Worm (Caenorhabditis elegans) whole organism, early embryonic: ENCODE data around the gene C06G4.4.

Experiments used
- B0310.2 ChIP-seq: sonication (generic microtip); optimal IDR thresholded peaks from 2 replicates; lab custom pipeline; 2016; ENCODE audit warnings: mild to moderate bottlenecking, missing genetic modification characterization, missing compliant biosample characterization
- F13C5.2 ChIP-seq: sonication (generic microtip); optimal IDR thresholded peaks from 2 replicates; lab custom pipeline; 2017; ENCODE audit warnings: mild to moderate bottlenecking, missing genetic modification characterization, inconsistent platforms, missing compliant biosample characterization
- aly-1 ChIP-seq: sonication (generic microtip); optimal IDR thresholded peaks from 2 replicates; lab custom pipeline; 2016; ENCODE audit warnings: missing genetic modification characterization, missing compliant biosample characterization
- ama-1 ChIP-seq: fragments of 150-350 bp; optimal IDR thresholded peaks from 2 replicates; lab custom pipeline; 2014
- ceh-13 ChIP-seq: fragments of 200-800 bp; sonication (Bioruptor generic); optimal IDR thresholded peaks from 2 replicates; lab custom pipeline; 2018; ENCODE audit warnings: mild to moderate bottlenecking, missing genetic modification characterization, missing compliant biosample characterization
- ceh-36 ChIP-seq: sonication (generic microtip); optimal IDR thresholded peaks from 2 replicates; lab custom pipeline; 2016; ENCODE audit warnings: missing genetic modification characterization, inconsistent platforms, missing compliant biosample characterization
- ets-7 ChIP-seq: sonication (generic microtip); optimal IDR thresholded peaks from 2 replicates; lab custom pipeline; 2016; ENCODE audit warnings: missing genotype, missing genetic modification characterization, missing compliant biosample characterization
- flt-1 ChIP-seq: fragments of 200-800 bp; sonication (Bioruptor generic); IDR thresholded peaks from 2 replicates; pipeline ENCODE4 v1.3.6; 2022; ENCODE audit warnings: missing genetic modification characterization, missing compliant biosample characterization
- hmbx-1 ChIP-seq: sonication (generic microtip); optimal IDR thresholded peaks from 2 replicates; lab custom pipeline; 2016; ENCODE audit warnings: mild to moderate bottlenecking, missing genetic modification characterization, missing compliant biosample characterization
- hmg-4 ChIP-seq: fragments of 200-800 bp; sonication (Bioruptor generic); optimal IDR thresholded peaks from 2 replicates; lab custom pipeline; 2018; ENCODE audit warnings: mild to moderate bottlenecking, missing genetic modification characterization, missing compliant biosample characterization
- hnd-1 ChIP-seq: sonication (generic microtip); optimal IDR thresholded peaks from 2 replicates; lab custom pipeline; 2016; ENCODE audit warnings: missing genetic modification characterization, missing compliant biosample characterization
- pes-1 ChIP-seq: fragments of 200-800 bp; sonication (Bioruptor generic); IDR thresholded peaks from 2 replicates; pipeline ENCODE4 v1.3.6; 2022; ENCODE audit warnings: missing genetic modification reagents, missing genetic modification characterization, missing compliant biosample characterization
- scrt-1 ChIP-seq: fragments of 200-800 bp; sonication (Bioruptor generic); IDR thresholded peaks from 2 replicates; pipeline ENCODE4 v1.3.6; 2022; ENCODE audit warnings: missing genetic modification characterization, missing compliant biosample characterization
- sea-1 ChIP-seq: fragments of 200-800 bp; sonication (Bioruptor generic); conservative IDR thresholded peaks from 2 replicates; pipeline ENCODE4 v1.3.6; 2022; ENCODE audit warnings: missing genetic modification characterization, missing compliant biosample characterization
- tbx-11 ChIP-seq: fragments of 200-800 bp; sonication (Bioruptor generic); IDR thresholded peaks from 2 replicates; pipeline ENCODE4 v1.3.6; 2022; ENCODE audit warnings: missing genetic modification characterization, missing compliant biosample characterization
- tbx-37 ChIP-seq: fragments of 200-800 bp; sonication (Bioruptor generic); conservative IDR thresholded peaks from 2 replicates; pipeline ENCODE4 v1.3.6; 2022; ENCODE audit warnings: missing genetic modification reagents, missing genetic modification characterization, missing compliant biosample characterization
- tra-4 ChIP-seq: sonication (generic microtip); optimal IDR thresholded peaks from 2 replicates; lab custom pipeline; 2017; ENCODE audit warnings: missing genetic modification characterization, missing compliant biosample characterization

C06G4.4 gene

DNA sequence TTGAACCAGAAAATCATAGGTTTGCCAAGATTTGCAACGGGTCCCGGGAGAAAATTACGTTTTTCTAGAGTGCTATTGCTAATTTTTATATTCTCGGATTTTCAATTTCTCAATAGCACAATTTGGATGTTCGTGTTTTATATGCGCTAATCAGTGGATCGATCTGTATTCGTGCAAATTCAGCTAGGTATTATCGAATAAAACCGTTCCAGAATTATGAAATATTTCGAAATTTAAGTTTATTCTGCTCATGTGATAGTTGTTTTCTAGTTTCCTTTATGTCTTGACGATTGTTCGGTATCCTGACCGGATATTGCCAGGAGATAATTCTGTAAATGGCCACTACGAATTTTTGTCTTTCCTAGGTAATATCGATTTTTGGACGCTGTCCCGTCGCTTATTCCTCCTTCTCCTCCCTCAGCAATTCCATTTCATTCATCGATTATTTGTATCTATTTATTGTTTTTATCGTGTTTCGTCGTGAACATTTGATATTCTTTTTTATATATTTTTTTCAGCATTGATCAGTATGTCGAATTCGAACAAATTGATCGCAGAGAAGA, 32.7 kb upstream of the C06G4.4 start, which contains the start of gene cit-1.2:
TSS of gene cit-1.2 (plus strand) at position 513 of the 563 bp plus-strand sequence.
- TF ChIP-seq pes-1 (GFP tag; lab: Robert Waterston, UW) = no peak
- no peak for TF ChIP-seq flt-1 (GFP tag; lab: Robert Waterston, UW)
- no peak for TF ChIP-seq sea-1
- TF ChIP-seq F13C5.2 (tag; lab: Kevin White, UChicago) = no peak
- TF ChIP-seq ceh-36 (tag; lab: Kevin White, UChicago) = no peak
- TF ChIP-seq hnd-1 = no peak
- no peak for TF ChIP-seq tbx-37 (GFP tag; lab: Robert Waterston, UW)
- no peak for TF ChIP-seq hmbx-1
- TF ChIP-seq B0310.2 (tag; lab: Kevin White, UChicago) = no peak
- TF ChIP-seq hmg-4 (GFP tag; lab: Kevin White, UChicago) = no peak
- no peak for TF ChIP-seq aly-1 (tag; lab: Kevin White, UChicago)
- TF ChIP-seq tra-4 = no peak
- TF ChIP-seq ceh-13 (GFP tag; lab: Kevin White, UChicago) = no peak
- no peak for TF ChIP-seq scrt-1

DNA sequence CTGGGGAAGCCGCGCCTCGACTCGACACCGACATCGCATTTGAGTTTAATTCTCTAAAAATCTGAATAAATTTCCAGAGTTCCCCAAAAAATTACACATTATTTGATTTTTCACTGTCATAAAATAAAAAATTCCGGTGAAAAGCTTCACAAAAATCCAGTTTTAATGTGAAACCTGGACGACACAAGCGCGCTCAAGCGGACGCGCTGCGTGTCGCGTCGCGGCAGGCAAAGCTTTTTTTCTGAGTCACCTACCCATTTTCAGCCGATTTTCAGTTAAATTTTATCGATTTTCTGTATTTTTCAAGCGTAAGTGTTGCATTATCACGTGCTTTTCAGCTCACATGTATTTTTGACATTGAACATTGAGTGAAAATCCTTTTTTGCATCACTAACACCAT, 32.2 kb upstream of the C06G4.4 start, which contains the start of gene cit-1.1:
TSS of gene cit-1.1 (minus strand) at position 53 of the 400 bp plus-strand sequence.
- TF ChIP-seq F13C5.2 (tag; lab: Kevin White, UChicago) = no peak
- TF ChIP-seq hnd-1 = no peak
- TF ChIP-seq tbx-37 (GFP tag; lab: Robert Waterston, UW) = no peak
- no peak for TF ChIP-seq hmbx-1
- TF ChIP-seq aly-1 (tag; lab: Kevin White, UChicago) = no peak
- no peak for TF ChIP-seq ceh-36 (tag; lab: Kevin White, UChicago)
- no peak for TF ChIP-seq ets-7 (tag; lab: Kevin White, UChicago)
- TF ChIP-seq ama-1 (lab: Kevin White, UChicago) = no peak
- no peak for TF ChIP-seq tra-4

DNA sequence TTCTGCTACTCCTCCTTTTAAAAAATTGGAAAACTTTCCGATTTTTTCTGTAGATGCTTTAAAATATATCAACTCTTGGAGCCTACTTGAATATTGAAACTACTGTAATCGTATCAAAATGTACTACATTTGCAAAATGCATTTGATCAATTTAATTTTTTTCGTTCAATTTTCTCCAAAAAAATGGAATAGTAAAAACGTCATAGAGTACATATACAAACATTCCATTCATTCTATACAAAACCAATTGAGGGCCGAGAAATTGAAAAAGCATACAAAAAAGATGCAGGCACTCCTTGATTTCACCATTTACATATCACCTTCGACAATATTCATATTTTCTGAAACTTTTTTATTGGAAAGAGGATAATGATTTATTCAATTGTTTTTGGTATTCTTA, 26.5 kb upstream of the C06G4.4 start, which contains the start of gene C06G4.6:
TSS of gene C06G4.6 (plus strand) at position 301 of the 400 bp plus-strand sequence.
- TF ChIP-seq ceh-13 (GFP tag; lab: Kevin White, UChicago) (no peak), ceh-36 (tag; lab: Kevin White, UChicago) (no peak), tra-4 (no peak)

DNA sequence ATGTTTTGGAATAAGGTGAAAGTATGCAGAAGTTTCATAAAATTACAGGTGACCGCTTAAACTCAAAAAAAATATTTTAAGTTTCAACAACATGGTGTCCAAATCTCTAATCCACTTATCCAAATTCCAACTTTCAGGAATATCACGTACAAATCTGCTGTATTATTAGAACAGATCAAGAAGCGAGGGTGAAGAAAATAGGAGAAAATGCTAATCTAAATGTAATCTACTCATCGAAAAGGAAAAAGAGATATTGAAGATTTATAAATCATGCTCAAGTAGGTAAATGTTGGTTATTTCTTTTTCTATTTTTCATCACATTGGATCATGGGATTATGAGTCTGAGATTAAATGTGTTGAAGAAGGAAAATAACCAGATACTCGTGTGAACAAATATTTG, 23.9 kb upstream of the C06G4.4 start:
- TF ChIP-seq ets-7 (tag; lab: Kevin White, UChicago) (no peak), ceh-13 (GFP tag; lab: Kevin White, UChicago) (no peak), tra-4 (no peak), pes-1 (GFP tag; lab: Robert Waterston, UW) (no peak), ama-1 (lab: Kevin White, UChicago) (no peak), aly-1 (tag; lab: Kevin White, UChicago) (no peak), hnd-1 (no peak), flt-1 (GFP tag; lab: Robert Waterston, UW) (no peak), tbx-11 (no peak)

DNA sequence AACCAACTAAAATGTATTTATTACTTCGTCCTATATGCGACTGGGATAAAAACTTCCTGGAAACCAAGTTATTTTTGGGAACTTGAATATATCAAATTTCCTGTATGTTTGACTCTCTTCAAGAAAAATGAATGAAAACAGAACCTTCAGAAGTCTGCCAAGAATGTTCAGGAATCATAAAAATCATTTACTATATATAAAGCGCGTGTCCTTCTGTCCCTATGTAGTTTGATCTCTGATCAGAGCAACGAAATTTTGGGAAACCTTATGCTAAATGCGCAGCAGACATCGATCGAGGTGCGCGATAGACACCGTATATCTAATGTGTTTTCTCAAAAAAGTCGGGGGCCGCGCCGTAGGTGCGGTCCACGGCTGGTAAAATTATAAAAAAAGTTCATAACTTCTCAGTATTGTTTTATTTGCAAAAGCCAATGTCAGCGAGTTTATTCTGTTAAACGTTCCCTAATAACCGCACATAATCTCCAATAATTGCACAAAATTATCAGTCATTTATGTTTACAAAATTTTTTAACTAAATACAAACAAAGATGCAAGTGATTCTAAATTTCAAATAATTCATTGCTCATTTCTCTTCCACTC, 19.9 kb upstream of the C06G4.4 start:
- no peak for TF ChIP-seq flt-1 (GFP tag; lab: Robert Waterston, UW)
- TF ChIP-seq ama-1 (lab: Kevin White, UChicago) = no peak

DNA sequence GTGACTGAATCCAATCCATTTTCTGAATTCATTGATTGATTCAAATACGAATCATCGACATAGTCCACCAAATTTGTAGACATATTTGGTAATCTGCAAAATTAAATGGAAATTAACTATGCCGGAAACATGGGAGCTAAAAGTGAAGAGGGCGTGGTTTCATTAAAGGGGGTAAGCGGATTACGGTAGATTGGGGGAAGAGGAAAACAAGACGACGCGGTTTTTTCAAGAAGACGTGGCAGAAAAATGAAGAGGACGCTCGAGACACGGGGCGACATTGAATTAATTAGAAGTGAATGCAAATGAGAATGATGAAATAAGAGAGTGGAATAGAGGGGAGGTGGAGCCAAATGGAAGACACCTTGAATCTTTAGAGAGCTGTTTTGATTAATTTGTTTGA, 18.7 kb upstream of the C06G4.4 start, which contains the start of gene npr-17:
TSS of gene npr-17 (minus strand) at position 101 of the 400 bp plus-strand sequence.
- TF ChIP-seq B0310.2 (tag; lab: Kevin White, UChicago) (no peak), tbx-11 (no peak), hnd-1 (no peak), ceh-13 (GFP tag; lab: Kevin White, UChicago) (no peak), ets-7 (tag; lab: Kevin White, UChicago) (no peak), pes-1 (GFP tag; lab: Robert Waterston, UW) (no peak), tbx-37 (GFP tag; lab: Robert Waterston, UW) (no peak), flt-1 (GFP tag; lab: Robert Waterston, UW) (no peak), sea-1 (no peak), F13C5.2 (tag; lab: Kevin White, UChicago) (no peak)

DNA sequence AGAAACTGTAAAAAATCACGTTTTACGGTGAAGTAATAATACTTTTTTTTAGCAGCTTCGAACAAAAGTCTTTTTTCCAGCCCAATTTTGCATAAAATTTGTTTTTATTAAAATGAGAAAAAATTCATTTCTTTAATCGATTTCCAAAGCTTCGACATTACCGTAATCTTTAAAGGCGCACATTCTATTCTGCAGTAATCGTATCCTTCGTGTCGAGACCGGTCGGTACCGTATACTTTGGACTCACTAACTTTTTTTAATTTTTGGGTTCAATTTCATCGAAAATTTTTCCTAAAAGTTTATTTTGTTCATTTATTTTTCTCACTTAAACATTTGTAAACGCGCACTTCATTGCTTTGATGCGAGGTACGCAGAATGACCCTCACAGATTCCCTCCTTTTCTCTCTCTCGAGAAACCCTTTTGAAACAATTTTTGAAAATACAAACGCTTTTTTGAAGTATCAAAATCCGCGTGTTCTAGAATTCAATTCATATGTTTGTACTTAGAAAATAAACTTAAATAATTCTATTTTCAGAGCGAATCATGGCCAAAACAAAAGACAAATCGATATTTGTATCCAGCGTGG, 9.1 kb upstream of the C06G4.4 start, which contains the start of gene hrpk-2:
TSS of gene hrpk-2 (plus strand) at position 537 of the 587 bp plus-strand sequence.
- TF ChIP-seq tra-4 (no peak), tbx-37 (GFP tag; lab: Robert Waterston, UW) (no peak), sea-1 (no peak), pes-1 (GFP tag; lab: Robert Waterston, UW) (no peak), aly-1 (tag; lab: Kevin White, UChicago) (no peak), hnd-1 (no peak), scrt-1 (no peak), tbx-11 (no peak), hmbx-1 (no peak), ceh-36 (tag; lab: Kevin White, UChicago) (no peak), ets-7 (tag; lab: Kevin White, UChicago) (no peak), hmg-4 (GFP tag; lab: Kevin White, UChicago) (no peak), flt-1 (GFP tag; lab: Robert Waterston, UW) (no peak), B0310.2 (tag; lab: Kevin White, UChicago) (no peak), ama-1 (lab: Kevin White, UChicago) (no peak), F13C5.2 (tag; lab: Kevin White, UChicago) (no peak), ceh-13 (GFP tag; lab: Kevin White, UChicago) (no peak)
